Fruit fly (Drosophila melanogaster) whole organism, embryonic: ENCODE measurements around the gene Pi3K68D.

Experiments
- CG10267 ChIP-seq: fragments of 200-800 bp; sonication (Bioruptor generic); optimal IDR thresholded peaks from 2 replicates; lab custom pipeline; 2018; ENCODE audit warnings: missing biosample characterization, mild to moderate bottlenecking, missing genetic modification characterization, moderate library complexity
- CG10366 ChIP-seq: fragments of 200-800 bp; sonication (Bioruptor generic); IDR thresholded peaks from 2 replicates; pipeline ENCODE4 v1.3.6; 2022; ENCODE audit warnings: missing biosample characterization, missing genetic modification characterization
- CG12071 ChIP-seq: fragments of 200-800 bp; sonication (Bioruptor generic); optimal IDR thresholded peaks from 3 replicates; lab custom pipeline; 2018; ENCODE audit warnings: missing biosample characterization, mild to moderate bottlenecking, missing genetic modification characterization
- CG12236 ChIP-seq: fragments of 200-800 bp; sonication (Bioruptor generic); optimal IDR thresholded peaks from 2 replicates; lab custom pipeline; 2016; ENCODE audit warnings: missing biosample characterization, missing genetic modification characterization
- CG13624 ChIP-seq: fragments of 200-800 bp; sonication (Bioruptor generic); optimal IDR thresholded peaks from 2 replicates; lab custom pipeline; 2016; ENCODE audit warnings: missing biosample characterization, missing genetic modification characterization
- CG14860 ChIP-seq: fragments of 200-800 bp; sonication (Bioruptor generic); IDR thresholded peaks from 3 replicates; pipeline ENCODE4 v1.3.6; 2022; ENCODE audit warnings: missing biosample characterization, missing genetic modification characterization; ENCODE audit not compliant: partially characterized antibody
- CG1647 ChIP-seq: fragments of 200-800 bp; sonication (Bioruptor generic); optimal IDR thresholded peaks from 3 replicates; lab custom pipeline; 2016; ENCODE audit warnings: missing biosample characterization, missing genetic modification characterization
- CG16863 ChIP-seq: fragments of 200-800 bp; sonication (Bioruptor generic); optimal IDR thresholded peaks from 3 replicates; lab custom pipeline; 2016; ENCODE audit warnings: missing biosample characterization, missing genetic modification characterization
- CG17186 ChIP-seq: fragments of 200-800 bp; sonication (Bioruptor generic); optimal IDR thresholded peaks from 3 replicates; lab custom pipeline; 2017; ENCODE audit warnings: missing biosample characterization, missing genetic modification reagents, missing genetic modification characterization
- CG18476 ChIP-seq: fragments of 200-800 bp; sonication (Bioruptor generic); optimal IDR thresholded peaks from 2 replicates; lab custom pipeline; 2016; ENCODE audit warnings: missing biosample characterization, mild to moderate bottlenecking, missing genetic modification characterization
- CG2202 ChIP-seq: fragments of 200-800 bp; sonication (Bioruptor generic); optimal IDR thresholded peaks from 2 replicates; lab custom pipeline; 2018; ENCODE audit warnings: missing biosample characterization, mild to moderate bottlenecking, missing genetic modification characterization
- CG30020 ChIP-seq: fragments of 200-800 bp; optimal IDR thresholded peaks from 2 replicates; lab custom pipeline; 2019; ENCODE audit warnings: missing biosample characterization, mild to moderate bottlenecking, missing genetic modification characterization, moderate library complexity
- CG31365 ChIP-seq: fragments of 200-800 bp; sonication (Bioruptor generic); optimal IDR thresholded peaks from 2 replicates; lab custom pipeline; 2018; ENCODE audit warnings: missing biosample characterization, mild to moderate bottlenecking, missing genetic modification characterization
- CG32767 ChIP-seq: fragments of 200-800 bp; sonication (Bioruptor generic); IDR thresholded peaks from 2 replicates; pipeline ENCODE4 v1.3.6; 2022; ENCODE audit warnings: missing biosample characterization, missing genetic modification characterization
- CG4820 ChIP-seq: fragments of 200-800 bp; sonication (Bioruptor generic); optimal IDR thresholded peaks from 3 replicates; lab custom pipeline; 2016; ENCODE audit warnings: missing biosample characterization, missing genetic modification characterization
- CG4854 ChIP-seq: fragments of 200-800 bp; sonication (Bioruptor generic); optimal IDR thresholded peaks from 2 replicates; lab custom pipeline; 2016; ENCODE audit warnings: missing biosample characterization, missing genetic modification characterization, inconsistent platforms
- CG5953 ChIP-seq: fragments of 200-800 bp; sonication (Bioruptor generic); IDR thresholded peaks from 2 replicates; pipeline ENCODE4 v1.3.6; 2022; ENCODE audit warnings: missing biosample characterization, missing genetic modification characterization
- CG6791 ChIP-seq: fragments of 200-800 bp; sonication (Bioruptor generic); IDR thresholded peaks from 3 replicates; pipeline ENCODE4 v1.3.6; 2022; ENCODE audit warnings: missing biosample characterization, missing genetic modification characterization; ENCODE audit not compliant: partially characterized antibody
- CG9797 ChIP-seq: fragments of 200-800 bp; sonication (Bioruptor generic); optimal IDR thresholded peaks from 3 replicates; lab custom pipeline; 2018; ENCODE audit warnings: missing biosample characterization, mild to moderate bottlenecking, missing genetic modification characterization
- CG9876 ChIP-seq: fragments of 200-800 bp; sonication (Bioruptor generic); optimal IDR thresholded peaks from 2 replicates; lab custom pipeline; 2016; ENCODE audit warnings: missing biosample characterization, missing genetic modification characterization
- CTCF ChIP-seq: fragments of 200-800 bp; sonication (Bioruptor generic); optimal IDR thresholded peaks from 2 replicates; lab custom pipeline; 2017; ENCODE audit warnings: missing biosample characterization, mild to moderate bottlenecking, missing genetic modification characterization, moderate library complexity
- E2f1 ChIP-seq: fragments of 200-800 bp; sonication (Bioruptor generic); IDR thresholded peaks from 2 replicates; pipeline ENCODE4 v1.3.6; 2022; ENCODE audit warnings: missing biosample characterization, missing genetic modification characterization
- Fer3 ChIP-seq: fragments of 200-800 bp; sonication (Bioruptor generic); optimal IDR thresholded peaks from 2 replicates; lab custom pipeline; 2018; ENCODE audit warnings: missing biosample characterization, mild to moderate bottlenecking, missing genetic modification characterization, moderate library complexity
- Hmx ChIP-seq: fragments of 200-800 bp; sonication (Bioruptor generic); optimal IDR thresholded peaks from 2 replicates; lab custom pipeline; 2016; ENCODE audit warnings: missing biosample characterization, missing genetic modification characterization
- Hr51 ChIP-seq, 2 experiments: fragments of 200-800 bp; sonication (Bioruptor generic); optimal IDR thresholded peaks; 2 replicates in 1 of 2; 3 replicates in 1 of 2; lab custom pipeline; 2016 to 2018; ENCODE audit warnings: missing biosample characterization in 2 of 2, missing genetic modification characterization in 2 of 2, mild to moderate bottlenecking in 1 of 2, moderate library complexity in 1 of 2
- MBD-R2 ChIP-seq: fragments of 200-800 bp; sonication (Bioruptor generic); IDR thresholded peaks from 2 replicates; pipeline ENCODE4 v1.3.6; 2022; ENCODE audit warnings: missing biosample characterization, missing genetic modification characterization
- MESR4 ChIP-seq: fragments of 200-800 bp; sonication (Bioruptor generic); optimal IDR thresholded peaks from 2 replicates; lab custom pipeline; 2018; ENCODE audit warnings: missing biosample characterization, mild to moderate bottlenecking, missing genetic modification characterization, moderate library complexity
- NC2β ChIP-seq: fragments of 200-800 bp; sonication (Bioruptor generic); optimal IDR thresholded peaks from 2 replicates; lab custom pipeline; 2016; ENCODE audit warnings: missing biosample characterization, missing genetic modification characterization
- NfI ChIP-seq: fragments of 200-800 bp; sonication (Bioruptor generic); optimal IDR thresholded peaks from 3 replicates; lab custom pipeline; 2018; ENCODE audit warnings: missing biosample characterization, mild to moderate bottlenecking, missing genetic modification characterization, moderate library complexity
- Oli ChIP-seq: fragments of 200-800 bp; sonication (Bioruptor generic); optimal IDR thresholded peaks from 2 replicates; lab custom pipeline; 2018; ENCODE audit warnings: missing biosample characterization, mild to moderate bottlenecking, missing genetic modification characterization, moderate library complexity
- Stat92E ChIP-seq, 3 experiments: fragments of >200 bp in 2 of 3; fragments of 200-800 bp in 1 of 3; sonication (Bioruptor generic) in 1 of 3; optimal IDR thresholded peaks; 2 replicates each; lab custom pipeline; 2017 to 2019; ENCODE audit warnings: missing biosample characterization in 3 of 3, missing genetic modification characterization in 3 of 3, mild to moderate bottlenecking in 1 of 3, moderate library complexity in 1 of 3
- Xbp1 ChIP-seq: fragments of 200-800 bp; sonication (Bioruptor generic); optimal IDR thresholded peaks from 3 replicates; lab custom pipeline; 2016; ENCODE audit warnings: missing biosample characterization, mild to moderate bottlenecking, missing genetic modification characterization
- bsh ChIP-seq, 2 experiments: fragments of 200-800 bp; sonication (Bioruptor generic); optimal IDR thresholded peaks; 2 replicates each; lab custom pipeline; 2017 to 2018; ENCODE audit warnings: mild to moderate bottlenecking in 2 of 2, missing biosample characterization in 2 of 2, missing genetic modification characterization in 2 of 2, moderate library complexity in 1 of 2
- cg ChIP-seq: fragments of 200-800 bp; sonication (Bioruptor generic); optimal IDR thresholded peaks from 3 replicates; lab custom pipeline; 2019; ENCODE audit warnings: missing biosample characterization, mild to moderate bottlenecking, missing genetic modification characterization, moderate library complexity
- esg ChIP-seq: fragments of 200-800 bp; sonication (Bioruptor generic); conservative IDR thresholded peaks from 2 replicates; pipeline ENCODE4 v1.3.6; 2022; ENCODE audit warnings: missing biosample characterization, missing genetic modification characterization
- fd64A ChIP-seq: fragments of 200-800 bp; sonication (Bioruptor generic); optimal IDR thresholded peaks from 3 replicates; lab custom pipeline; 2018; ENCODE audit warnings: missing biosample characterization, mild to moderate bottlenecking, missing genetic modification characterization
- grn ChIP-seq: fragments of 200-800 bp; sonication (Bioruptor generic); optimal IDR thresholded peaks from 3 replicates; lab custom pipeline; 2017; ENCODE audit warnings: missing biosample characterization, missing genetic modification characterization
- ken ChIP-seq: fragments of 200-800 bp; sonication (Bioruptor generic); IDR thresholded peaks from 3 replicates; pipeline ENCODE4 v1.3.6; 2022; ENCODE audit warnings: missing biosample characterization, missing genetic modification characterization
- lmd ChIP-seq: fragments of 200-800 bp; sonication (Bioruptor generic); IDR thresholded peaks from 2 replicates; pipeline ENCODE4 v1.3.6; 2022; ENCODE audit warnings: missing biosample characterization, missing genetic modification characterization
- maf-S ChIP-seq: fragments of 200-800 bp; sonication (Bioruptor generic); optimal IDR thresholded peaks from 2 replicates; lab custom pipeline; 2016; ENCODE audit warnings: missing biosample characterization, missing genetic modification characterization
- nmo ChIP-seq: fragments of 200-800 bp; sonication (Bioruptor generic); optimal IDR thresholded peaks from 2 replicates; lab custom pipeline; 2018; ENCODE audit warnings: missing biosample characterization, mild to moderate bottlenecking, missing genetic modification characterization, moderate library complexity
- pita ChIP-seq: fragments of 200-800 bp; sonication (Bioruptor generic); optimal IDR thresholded peaks from 2 replicates; lab custom pipeline; 2017; ENCODE audit warnings: missing biosample characterization, mild to moderate bottlenecking, missing genetic modification characterization
- prd ChIP-seq, 3 experiments: fragments of >200 bp in 2 of 3; fragments of 200-800 bp in 1 of 3; sonication (Bioruptor generic) in 1 of 3; optimal IDR thresholded peaks in 2 of 3; IDR thresholded peaks in 1 of 3; 2 replicates in 2 of 3; 3 replicates in 1 of 3; pipeline versions ENCODE4 v1.3.6 to Lab custom; 2017 to 2022; ENCODE audit warnings: missing biosample characterization in 1 of 3, missing genetic modification characterization in 1 of 3
- rib ChIP-seq: fragments of 200-800 bp; sonication (Bioruptor generic); IDR thresholded peaks from 2 replicates; pipeline ENCODE4 v1.3.6; 2022; ENCODE audit warnings: missing biosample characterization, missing genetic modification characterization
- sens ChIP-seq: fragments of 200-800 bp; sonication (Bioruptor generic); peaks from one replicate; lab custom pipeline; 2016; ENCODE audit warnings: missing biosample characterization, missing genetic modification characterization
- seq ChIP-seq: fragments of 200-800 bp; sonication (Bioruptor generic); IDR thresholded peaks from 2 replicates; pipeline ENCODE4 v1.3.6; 2022; ENCODE audit warnings: missing biosample characterization, missing genetic modification characterization
- tio ChIP-seq: fragments of 200-800 bp; sonication (Bioruptor generic); optimal IDR thresholded peaks from 2 replicates; lab custom pipeline; 2017; ENCODE audit warnings: missing biosample characterization, missing genetic modification characterization, inconsistent platforms
- toy ChIP-seq: fragments of 200-800 bp; sonication (Bioruptor generic); IDR thresholded peaks from 2 replicates; pipeline ENCODE4 v1.3.6; 2022; ENCODE audit warnings: missing biosample characterization, missing genetic modification characterization
- unc-4 ChIP-seq: fragments of 200-800 bp; sonication (Bioruptor generic); IDR thresholded peaks from 2 replicates; pipeline ENCODE4 v1.3.6; 2022; ENCODE audit warnings: missing biosample characterization, missing genetic modification characterization; ENCODE audit not compliant: partially characterized antibody
- unpg ChIP-seq: fragments of 200-800 bp; sonication (Bioruptor generic); optimal IDR thresholded peaks from 3 replicates; lab custom pipeline; 2018; ENCODE audit warnings: missing biosample characterization, mild to moderate bottlenecking, missing genetic modification characterization, moderate library complexity

The Pi3K68D gene

dm6 chr3L:11825560-11826153, 35.8 kb upstream of the Pi3K68D start, which contains the start of gene CG32095 (continued):
- TF ChIP-seq CG9797 (GFP tag; lab: Kevin White, UChicago) (no peak), CG31365 (no peak), CG4820 (no peak), CG2202 (tag; lab: Kevin White, UChicago) (no peak), CG12071 (GFP tag; lab: Kevin White, UChicago) (no peak), CG10366 (GFP tag; lab: Robert Waterston, UW) (no peak), NC2β (GFP tag; lab: Kevin White, UChicago) (no peak), seq (GFP tag; lab: Robert Waterston, UW) (no peak), CG9876 (no peak), prd (optimal IDR thresholded peaks at IDR 0.05; lab: Kevin White, UChicago) (no peak), prd (GFP tag; IDR thresholded peaks at IDR 0.05; lab: Robert Waterston, UW) (no peak), cg (GFP tag; lab: Kevin White, UChicago) (no peak), CG14860 (peak; percentile 70; the same call in 2 of the 3 replicates), CG32767 (GFP tag; lab: Robert Waterston, UW) (no peak), unpg (GFP tag; lab: Kevin White, UChicago) (no peak), maf-S (GFP tag; lab: Kevin White, UChicago) (no peak), E2f1 (GFP tag; lab: Robert Waterston, UW) (no peak), CTCF (GFP tag; lab: Kevin White, UChicago) (no peak), CG5953 (GFP tag; lab: Robert Waterston, UW) (no peak), rib (GFP tag; lab: Robert Waterston, UW) (no peak), CG6791 (GFP tag; lab: Robert Waterston, UW) (peak; percentile 78), NfI (no peak), nmo (GFP tag; lab: Kevin White, UChicago) (no peak), bsh (GFP tag; optimal IDR thresholded peaks at IDR 0.05; lab: Kevin White, UChicago) (no peak), Hr51 (GFP tag; optimal IDR thresholded peaks at IDR 0.05; lab: Kevin White, UChicago) (no peak), toy (GFP tag; lab: Robert Waterston, UW) (no peak), esg (GFP tag; lab: Robert Waterston, UW) (no peak), sens (GFP tag; lab: Kevin White, UChicago) (no peak), MESR4 (GFP tag; lab: Kevin White, UChicago) (peak; percentile 40), CG1647 (GFP tag; lab: Kevin White, UChicago) (no peak), fd64A (GFP tag; lab: Kevin White, UChicago) (no peak), Hmx (GFP tag; lab: Kevin White, UChicago) (no peak), Fer3 (no peak), CG18476 (GFP tag; lab: Kevin White, UChicago) (no peak), CG12236 (GFP tag; lab: Kevin White, UChicago) (no peak), CG10267 (tag; lab: Kevin White, UChicago) (peak; percentile 18), Xbp1 (no peak), grn (GFP tag; lab: Kevin White, UChicago) (no peak), CG4854 (GFP tag; lab: Kevin White, UChicago) (no peak), Stat92E (GFP tag; optimal IDR thresholded peaks at IDR 0.05; lab: Kevin White, UChicago) (no peak), tio (GFP tag; lab: Kevin White, UChicago) (no peak), ken (GFP tag; lab: Robert Waterston, UW) (no peak), CG17186 (GFP tag; lab: Kevin White, UChicago) (no peak), pita (GFP tag; lab: Kevin White, UChicago) (no peak), lmd (no peak), MBD-R2 (GFP tag; lab: Robert Waterston, UW) (peak; percentile 68), Oli (tag; lab: Kevin White, UChicago) (no peak), CG16863 (GFP tag; lab: Kevin White, UChicago) (no peak), unc-4 (peak; percentile 84), CG13624 (GFP tag; lab: Kevin White, UChicago) (no peak), CG30020 (tag; lab: Kevin White, UChicago) (peak; percentile 21)
